Fruit fly (Drosophila melanogaster) whole organism, prepupa: ENCODE data around the gene janA.

Experiments used
- Blimp-1 ChIP-seq: fragments of 200-800 bp; sonication (Bioruptor generic); optimal IDR thresholded peaks from 3 replicates; lab custom pipeline; 2017; ENCODE audit warnings: missing biosample characterization, missing genetic modification characterization, mild to moderate bottlenecking, moderate library complexity, missing genetic modification reagents
- CG10631 ChIP-seq: fragments of 200-800 bp; sonication (Bioruptor generic); optimal IDR thresholded peaks from 2 replicates; lab custom pipeline; 2016; ENCODE audit warnings: missing biosample characterization, missing genetic modification characterization
- CG10669 ChIP-seq: fragments of 200-800 bp; sonication (Bioruptor generic); optimal IDR thresholded peaks from 3 replicates; lab custom pipeline; 2018; ENCODE audit warnings: missing biosample characterization, mild to moderate bottlenecking, missing genetic modification characterization, moderate library complexity
- CG11294 ChIP-seq: fragments of 200-800 bp; sonication (Bioruptor generic); IDR thresholded peaks from 2 replicates; pipeline ENCODE4 v1.3.6; 2022; ENCODE audit warnings: missing biosample characterization, missing genetic modification characterization
- CG11762 ChIP-seq: fragments of 200-800 bp; sonication (Bioruptor generic); optimal IDR thresholded peaks from 3 replicates; lab custom pipeline; 2016; ENCODE audit warnings: missing biosample characterization, missing genetic modification characterization; ENCODE audit not compliant: insufficient read depth
- CG11902 ChIP-seq: fragments of 200-800 bp; sonication (Bioruptor generic); optimal IDR thresholded peaks from 3 replicates; lab custom pipeline; 2016; ENCODE audit warnings: missing biosample characterization, missing genetic modification characterization
- CG1621 ChIP-seq: fragments of 200-800 bp; sonication (Bioruptor generic); optimal IDR thresholded peaks from 3 replicates; lab custom pipeline; 2018; ENCODE audit warnings: missing biosample characterization, mild to moderate bottlenecking, missing genetic modification characterization
- CG16779 ChIP-seq: fragments of 200-800 bp; sonication (Bioruptor generic); optimal IDR thresholded peaks from 3 replicates; lab custom pipeline; 2017; ENCODE audit warnings: missing biosample characterization, mild to moderate bottlenecking, missing genetic modification characterization
- CG3032 ChIP-seq: fragments of 200-800 bp; optimal IDR thresholded peaks from 2 replicates; lab custom pipeline; 2019; ENCODE audit warnings: missing biosample characterization, mild to moderate bottlenecking, missing genetic modification characterization, moderate library complexity
- CG31627 ChIP-seq: fragments of 200-800 bp; sonication (Bioruptor generic); optimal IDR thresholded peaks from 3 replicates; lab custom pipeline; 2016; ENCODE audit warnings: missing biosample characterization, missing genetic modification characterization
- CG32006 ChIP-seq: fragments of 200-800 bp; sonication (Bioruptor generic); optimal IDR thresholded peaks from 3 replicates; lab custom pipeline; 2017; ENCODE audit warnings: missing biosample characterization, mild to moderate bottlenecking, missing genetic modification characterization
- CG34406 ChIP-seq: fragments of 200-800 bp; sonication (Bioruptor generic); optimal IDR thresholded peaks from 3 replicates; lab custom pipeline; 2016; ENCODE audit warnings: missing biosample characterization, missing genetic modification characterization
- CG4318 ChIP-seq: fragments of 200-800 bp; sonication (Bioruptor generic); optimal IDR thresholded peaks from 3 replicates; lab custom pipeline; 2017; ENCODE audit warnings: missing biosample characterization, mild to moderate bottlenecking, missing genetic modification characterization
- CG6163 ChIP-seq: fragments of 200-800 bp; sonication (Bioruptor generic); IDR thresholded peaks from 3 replicates; pipeline ENCODE4 v1.3.6; 2022; ENCODE audit warnings: missing biosample characterization, missing genetic modification characterization
- CG6276 ChIP-seq: fragments of 200-800 bp; sonication (Bioruptor generic); optimal IDR thresholded peaks from 2 replicates; lab custom pipeline; 2017; ENCODE audit warnings: missing biosample characterization, mild to moderate bottlenecking, missing genetic modification characterization
- CG6792 ChIP-seq: fragments of 200-800 bp; sonication (Bioruptor generic); optimal IDR thresholded peaks from 3 replicates; lab custom pipeline; 2016; ENCODE audit warnings: missing biosample characterization, missing genetic modification characterization
- CG6808 ChIP-seq: fragments of 200-800 bp; sonication (Bioruptor generic); optimal IDR thresholded peaks from 3 replicates; lab custom pipeline; 2017; ENCODE audit warnings: missing biosample characterization, missing genetic modification characterization, mild to moderate bottlenecking, moderate library complexity, missing genetic modification reagents
- CG7368 ChIP-seq: fragments of 200-800 bp; sonication (Bioruptor generic); optimal IDR thresholded peaks from 3 replicates; lab custom pipeline; 2016; ENCODE audit warnings: missing biosample characterization, missing genetic modification characterization
- CG8119 ChIP-seq: fragments of 200-800 bp; sonication (Bioruptor generic); IDR thresholded peaks from 3 replicates; pipeline ENCODE4 v1.3.6; 2022; ENCODE audit warnings: missing biosample characterization, missing genetic modification characterization
- CG8632 ChIP-seq: fragments of 200-800 bp; sonication (Bioruptor generic); optimal IDR thresholded peaks from 3 replicates; lab custom pipeline; 2016; ENCODE audit warnings: missing biosample characterization, missing genetic modification characterization
- CG9139 ChIP-seq: fragments of 200-800 bp; sonication (Bioruptor generic); optimal IDR thresholded peaks from 3 replicates; lab custom pipeline; 2017; ENCODE audit warnings: missing biosample characterization, mild to moderate bottlenecking, missing genetic modification characterization
- Eip75B ChIP-seq: fragments of 200-800 bp; sonication (Bioruptor generic); optimal IDR thresholded peaks from 3 replicates; lab custom pipeline; 2016; ENCODE audit warnings: missing biosample characterization, missing genetic modification characterization
- Eip78C ChIP-seq: fragments of 200-800 bp; sonication (Bioruptor generic); peaks from one replicate; lab custom pipeline; 2016; ENCODE audit warnings: missing biosample characterization, missing genetic modification characterization
- Eip93F ChIP-seq: fragments of 200-800 bp; sonication (Bioruptor generic); optimal IDR thresholded peaks from 2 replicates; lab custom pipeline; 2016; ENCODE audit warnings: missing biosample characterization, mild to moderate bottlenecking, missing genetic modification characterization
- Ets21C ChIP-seq: fragments of 200-800 bp; sonication (Bioruptor generic); optimal IDR thresholded peaks from 3 replicates; lab custom pipeline; 2016; ENCODE audit warnings: missing biosample characterization, missing genetic modification characterization
- Gug ChIP-seq: fragments of 200-800 bp; sonication (Bioruptor generic); IDR thresholded peaks from 2 replicates; pipeline ENCODE4 v1.3.6; 2022; ENCODE audit warnings: missing biosample characterization, missing genetic modification characterization
- Hr39 ChIP-seq: fragments of 200-800 bp; sonication (Bioruptor generic); optimal IDR thresholded peaks from 2 replicates; lab custom pipeline; 2016; ENCODE audit warnings: missing biosample characterization, missing genetic modification characterization
- Lpt ChIP-seq: fragments of 200-800 bp; sonication (Bioruptor generic); optimal IDR thresholded peaks from 3 replicates; lab custom pipeline; 2016; ENCODE audit warnings: missing biosample characterization, missing genetic modification characterization
- OdsH ChIP-seq: fragments of 200-800 bp; sonication (Bioruptor generic); optimal IDR thresholded peaks from 3 replicates; lab custom pipeline; 2016; ENCODE audit warnings: missing biosample characterization, missing genetic modification characterization
- Smox ChIP-seq: fragments of 200-800 bp; sonication (Bioruptor generic); optimal IDR thresholded peaks from 3 replicates; lab custom pipeline; 2016; ENCODE audit warnings: missing biosample characterization, missing genetic modification characterization
- Sox102F ChIP-seq: fragments of 200-800 bp; sonication (Bioruptor generic); optimal IDR thresholded peaks from 2 replicates; lab custom pipeline; 2016; ENCODE audit warnings: missing biosample characterization, mild to moderate bottlenecking, missing genetic modification characterization
- Sox14 ChIP-seq: fragments of 200-800 bp; sonication (Bioruptor generic); optimal IDR thresholded peaks from 3 replicates; lab custom pipeline; 2016; ENCODE audit warnings: missing biosample characterization, missing genetic modification characterization
- Sox15 ChIP-seq: fragments of 200-800 bp; sonication (Bioruptor generic); optimal IDR thresholded peaks from 3 replicates; lab custom pipeline; 2016; ENCODE audit warnings: missing biosample characterization, missing genetic modification characterization
- eg ChIP-seq: fragments of 200-800 bp; sonication (Bioruptor generic); IDR thresholded peaks from 3 replicates; pipeline ENCODE4 v1.3.6; 2022; ENCODE audit warnings: missing biosample characterization, missing genetic modification characterization
- esn ChIP-seq: fragments of 200-800 bp; sonication (Bioruptor generic); optimal IDR thresholded peaks from 2 replicates; lab custom pipeline; 2016; ENCODE audit warnings: missing biosample characterization, mild to moderate bottlenecking, missing genetic modification characterization, moderate library complexity
- fd59A ChIP-seq: fragments of 200-800 bp; sonication (Bioruptor generic); optimal IDR thresholded peaks from 2 replicates; lab custom pipeline; 2017; ENCODE audit warnings: missing biosample characterization, mild to moderate bottlenecking, missing genetic modification characterization, missing genetic modification reagents
- fd85E ChIP-seq: fragments of 200-800 bp; sonication (Bioruptor generic); optimal IDR thresholded peaks from 3 replicates; lab custom pipeline; 2016; ENCODE audit warnings: missing biosample characterization, missing genetic modification characterization
- fkh ChIP-seq: fragments of 200-800 bp; sonication (Bioruptor generic); optimal IDR thresholded peaks from 3 replicates; lab custom pipeline; 2017; ENCODE audit warnings: missing biosample characterization, mild to moderate bottlenecking, missing genetic modification characterization, moderate library complexity
- lz ChIP-seq: fragments of 200-800 bp; sonication (Bioruptor generic); optimal IDR thresholded peaks from 3 replicates; lab custom pipeline; 2016; ENCODE audit warnings: missing biosample characterization, missing genetic modification characterization
- net ChIP-seq: fragments of 200-800 bp; sonication (Bioruptor generic); optimal IDR thresholded peaks from 3 replicates; lab custom pipeline; 2016; ENCODE audit warnings: missing biosample characterization, missing genetic modification characterization
- pdm3 ChIP-seq: fragments of 200-800 bp; sonication (Bioruptor generic); optimal IDR thresholded peaks from 3 replicates; lab custom pipeline; 2016; ENCODE audit warnings: missing biosample characterization, missing genetic modification characterization
- salr ChIP-seq, 2 experiments: fragments of 200-800 bp; sonication (Bioruptor generic); optimal IDR thresholded peaks; 3 replicates each; lab custom pipeline; 2016 to 2018; ENCODE audit warnings: missing biosample characterization in 2 of 2, missing genetic modification characterization in 2 of 2, mild to moderate bottlenecking in 1 of 2
- spab ChIP-seq: fragments of 200-800 bp; sonication (Bioruptor generic); optimal IDR thresholded peaks from 2 replicates; lab custom pipeline; 2017; ENCODE audit warnings: missing biosample characterization, mild to moderate bottlenecking, missing genetic modification characterization, missing genetic modification reagents
- ss ChIP-seq, 2 experiments: fragments of 200-800 bp; sonication (Bioruptor generic); optimal IDR thresholded peaks; 2 replicates in 1 of 2; 3 replicates in 1 of 2; lab custom pipeline; 2017 to 2018; ENCODE audit warnings: mild to moderate bottlenecking in 2 of 2, missing biosample characterization in 2 of 2, missing genetic modification characterization in 2 of 2, moderate library complexity in 1 of 2
- svp ChIP-seq: fragments of 200-800 bp; sonication (Bioruptor generic); peaks from one replicate; lab custom pipeline; 2016; ENCODE audit warnings: missing biosample characterization, missing genetic modification characterization
- topi ChIP-seq: fragments of 200-800 bp; sonication (Bioruptor generic); optimal IDR thresholded peaks from 3 replicates; lab custom pipeline; 2016; ENCODE audit warnings: missing biosample characterization, missing genetic modification characterization
- vri ChIP-seq: fragments of 200-800 bp; sonication (Bioruptor generic); optimal IDR thresholded peaks from 3 replicates; lab custom pipeline; 2016; ENCODE audit warnings: missing biosample characterization, mild to moderate bottlenecking, missing genetic modification characterization

Gene janA

DNA sequence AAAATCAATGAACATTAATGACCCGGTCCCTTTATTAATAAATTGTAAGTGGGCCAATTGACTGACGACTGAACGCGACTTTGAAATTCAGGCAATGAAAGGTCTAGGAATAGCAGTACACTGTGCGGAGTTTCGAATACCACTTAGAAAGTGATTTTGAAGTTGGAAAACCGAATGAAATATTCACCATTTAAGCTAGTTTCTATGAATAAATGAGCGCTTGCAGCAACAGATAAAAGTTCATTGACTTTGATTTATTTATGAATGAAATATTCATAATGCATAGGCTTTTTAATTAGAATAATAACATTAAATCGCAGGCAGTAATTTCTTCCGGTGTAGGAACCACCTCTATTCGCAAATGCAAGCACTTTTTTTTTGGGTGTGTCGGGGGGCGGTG is 18.3 kb downstream of the janA start (continued):
- TF ChIP-seq spab, result no peak
- no peak for TF ChIP-seq CG1621 (tag; lab: Kevin White, UChicago)
- TF ChIP-seq CG32006 (GFP tag; lab: Kevin White, UChicago), result peak; percentile 62
- TF ChIP-seq CG6163, result peak; percentile 74; the same call in 2 of the 3 replicates
- peak; percentile 12 for TF ChIP-seq topi
- TF ChIP-seq ss (GFP tag; optimal IDR thresholded peaks at IDR 0.05; lab: Kevin White, UChicago), result peak in 1 of 2 experiments; percentile 18
- no peak for TF ChIP-seq Eip93F (GFP tag; lab: Kevin White, UChicago)
- TF ChIP-seq Eip75B (GFP tag; lab: Kevin White, UChicago), result no peak
- TF ChIP-seq CG8119 (GFP tag; lab: Robert Waterston, UW), result peak; percentile 52
- TF ChIP-seq pdm3 (GFP tag; lab: Kevin White, UChicago), result no peak
- TF ChIP-seq Sox14 (GFP tag; lab: Kevin White, UChicago), result peak; percentile 7
- TF ChIP-seq vri (GFP tag; lab: Kevin White, UChicago), result no peak
- peak; percentile 12; the same call in 1 of the 2 replicates for TF ChIP-seq CG11294 (GFP tag; lab: Robert Waterston, UW)
- peak; percentile 14 for TF ChIP-seq Smox
- TF ChIP-seq CG16779 (tag; lab: Kevin White, UChicago), result no peak
- TF ChIP-seq Gug, result peak; percentile 50; the same call in 1 of the 2 replicates
- no peak for TF ChIP-seq CG11902 (GFP tag; lab: Kevin White, UChicago)
- TF ChIP-seq CG4318 (GFP tag; lab: Kevin White, UChicago), result no peak
- peak; percentile 18 for TF ChIP-seq esn (GFP tag; lab: Kevin White, UChicago)
- peak; percentile 12 for TF ChIP-seq CG10631 (GFP tag; lab: Kevin White, UChicago)
- TF ChIP-seq CG34406 (GFP tag; lab: Kevin White, UChicago), result peak; percentile 17
- no peak for TF ChIP-seq fkh (GFP tag; lab: Kevin White, UChicago)
- TF ChIP-seq Lpt (GFP tag; lab: Kevin White, UChicago), result no peak
- peak; percentile 25 for TF ChIP-seq fd59A (GFP tag; lab: Kevin White, UChicago)
- TF ChIP-seq lz (GFP tag; lab: Kevin White, UChicago), result peak; percentile 11
- TF ChIP-seq CG10669 (GFP tag; lab: Kevin White, UChicago), result peak; percentile 9
- TF ChIP-seq eg (GFP tag; lab: Robert Waterston, UW), result peak; percentile 86
- TF ChIP-seq Hr39, result peak; percentile 8
- TF ChIP-seq net (GFP tag; lab: Kevin White, UChicago), result peak; percentile 33
- TF ChIP-seq OdsH (GFP tag; lab: Kevin White, UChicago), result no peak
- peak; percentile 23 for TF ChIP-seq CG3032 (tag; lab: Kevin White, UChicago)
- no peak for TF ChIP-seq CG11762 (GFP tag; lab: Kevin White, UChicago)
- no peak for TF ChIP-seq CG31627
- no peak for TF ChIP-seq fd85E (GFP tag; lab: Kevin White, UChicago)
- TF ChIP-seq CG8632, result no peak

DNA sequence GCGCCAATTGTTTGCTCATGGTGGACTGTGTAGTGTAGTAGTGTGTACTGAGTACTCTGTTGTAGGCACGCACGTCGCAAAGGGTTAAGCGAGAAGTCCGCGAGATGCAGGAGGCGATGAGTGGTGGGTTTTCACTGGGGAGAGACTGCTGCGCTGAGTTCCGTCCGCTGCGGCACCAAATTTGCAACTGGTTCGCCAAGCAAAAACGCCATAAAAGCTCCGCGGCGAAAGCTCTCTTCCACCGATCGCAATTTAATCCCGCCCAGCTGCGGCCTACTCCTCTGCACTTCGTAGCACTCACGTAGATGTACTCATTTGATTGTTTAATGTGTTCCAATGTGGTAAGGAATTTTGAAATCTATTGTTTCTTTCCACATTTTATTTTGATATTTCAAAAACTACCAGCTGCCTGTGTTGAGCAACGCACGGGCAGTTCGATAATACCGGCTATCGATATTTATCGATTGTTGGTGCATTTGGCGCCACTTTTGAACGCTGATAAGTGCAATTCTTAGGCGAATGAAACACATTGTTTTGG is 24.3 kb downstream of the janA start, which contains the start of gene CG7920:
TSS of gene CG7920 (minus strand) at position 308 of the 538 bp plus-strand sequence.
- TF ChIP-seq esn (GFP tag; lab: Kevin White, UChicago), result peak; percentile 50
- peak; percentile 65 to 68 for TF ChIP-seq ss (GFP tag; optimal IDR thresholded peaks at IDR 0.05; lab: Kevin White, UChicago)
- peak; percentile 16 for TF ChIP-seq CG6792 (GFP tag; lab: Kevin White, UChicago)
- TF ChIP-seq CG31627, result peak; percentile 10
- TF ChIP-seq CG11762 (GFP tag; lab: Kevin White, UChicago), result no peak
- no peak for TF ChIP-seq salr (GFP tag; optimal IDR thresholded peaks at IDR 0.05; lab: Kevin White, UChicago)
- TF ChIP-seq Eip78C (GFP tag; lab: Kevin White, UChicago), result peak; percentile 75
- no peak for TF ChIP-seq pdm3 (GFP tag; lab: Kevin White, UChicago)
- peak; percentile 7 for TF ChIP-seq CG34406 (GFP tag; lab: Kevin White, UChicago)
- no peak for TF ChIP-seq Sox15
- TF ChIP-seq CG9139 (GFP tag; lab: Kevin White, UChicago), result peak; percentile 66
- TF ChIP-seq fkh (GFP tag; lab: Kevin White, UChicago), result peak; percentile 7
- no peak for TF ChIP-seq spab
- no peak for TF ChIP-seq CG7368
- peak; percentile 52 for TF ChIP-seq CG16779 (tag; lab: Kevin White, UChicago)
- no peak for TF ChIP-seq fd85E (GFP tag; lab: Kevin White, UChicago)
- no peak for TF ChIP-seq CG8632
- TF ChIP-seq eg (GFP tag; lab: Robert Waterston, UW), result peak; percentile 60; the same call in 2 of the 3 replicates
- peak; percentile 60; the same call in 2 of the 3 replicates for TF ChIP-seq CG8119 (GFP tag; lab: Robert Waterston, UW)
- TF ChIP-seq CG6276 (GFP tag; lab: Kevin White, UChicago), result peak; percentile 44
- TF ChIP-seq CG6808 (GFP tag; lab: Kevin White, UChicago), result peak; percentile 31
- peak; percentile 61; the same call in 2 of the 3 replicates for TF ChIP-seq CG6163
- TF ChIP-seq Ets21C (GFP tag; lab: Kevin White, UChicago), result no peak
- no peak for TF ChIP-seq Hr39
- TF ChIP-seq Sox102F (GFP tag; lab: Kevin White, UChicago), result peak; percentile 25
- peak; percentile 44 for TF ChIP-seq svp (GFP tag; lab: Kevin White, UChicago)
- TF ChIP-seq vri (GFP tag; lab: Kevin White, UChicago), result peak; percentile 71
- no peak for TF ChIP-seq Blimp-1 (GFP tag; lab: Kevin White, UChicago)
- TF ChIP-seq Lpt (GFP tag; lab: Kevin White, UChicago), result no peak
- peak; percentile 39 for TF ChIP-seq lz (GFP tag; lab: Kevin White, UChicago)
